Fruit fly (Drosophila melanogaster): ENCODE data around the gene CG9121.
A peak's percentile ranks its signal among the peaks of the same experiment; 100 is the strongest.

Gene CG9121

dm6 chr2L:5060952-5061478 lies 10.2 kb upstream of the CG9121 start (continued):
- TF ChIP-seq gcm (GFP tag; optimal IDR thresholded peaks at IDR 0.05), result peak; percentile 34
- TF ChIP-seq CHES-1-like (GFP tag; optimal IDR thresholded peaks at IDR 0.05), result peak; percentile 67
- peak; percentile 87 for TF ChIP-seq cwo (GFP tag; optimal IDR thresholded peaks at IDR 0.05)
- TF ChIP-seq CG1024 (GFP tag; IDR thresholded peaks at IDR 0.05), result peak; percentile 41; the same call in 1 of the 2 replicates
- no peak for TF ChIP-seq Hr39 (optimal IDR thresholded peaks at IDR 0.05)
- peak; percentile 75 for TF ChIP-seq sob (GFP tag; IDR thresholded peaks at IDR 0.05)
- TF ChIP-seq luna (GFP tag; optimal IDR thresholded peaks at IDR 0.05), result peak; percentile 34
- TF ChIP-seq Xrp1 (GFP tag; IDR thresholded peaks at IDR 0.05), result no peak; the same call in none of the 2 replicates
- no peak for TF ChIP-seq gfzf (GFP tag; optimal IDR thresholded peaks at IDR 0.05)
- no peak for TF ChIP-seq Spps (tag; optimal IDR thresholded peaks at IDR 0.05)
- peak; percentile 68 for TF ChIP-seq jumu (GFP tag; optimal IDR thresholded peaks at IDR 0.05)
- peak; percentile 51 for TF ChIP-seq Abd-B (GFP tag; optimal IDR thresholded peaks at IDR 0.05)
- TF ChIP-seq CG14667 (GFP tag; IDR thresholded peaks at IDR 0.05), result no peak
- TF ChIP-seq Chrac-16 (GFP tag; optimal IDR thresholded peaks at IDR 0.05), result peak; percentile 46
- TF ChIP-seq Doc3 (GFP tag; IDR thresholded peaks at IDR 0.05; ENCODE audit: partially characterized antibody), result no peak
- peak; percentile 26 for TF ChIP-seq HmgD (GFP tag; optimal IDR thresholded peaks at IDR 0.05)
- TF ChIP-seq CG11093 (GFP tag; IDR thresholded peaks at IDR 0.05), result 0 out of 3 replicates have a peak, but pooled peaks have one; percentile 32
- peak; percentile 60 for TF ChIP-seq pnt (GFP tag; optimal IDR thresholded peaks at IDR 0.05)
- no peak for TF ChIP-seq crol (GFP tag; IDR thresholded peaks at IDR 0.05)
- TF ChIP-seq salm (tag; optimal IDR thresholded peaks at IDR 0.05), result peak; percentile 24
- TF ChIP-seq pfk (GFP tag; optimal IDR thresholded peaks at IDR 0.05), result no peak
- TF ChIP-seq Pdp1 (GFP tag; optimal IDR thresholded peaks at IDR 0.05), result peak; percentile 59 to 85
- peak; percentile 35 for TF ChIP-seq CG13775 (GFP tag; optimal IDR thresholded peaks at IDR 0.05)
- peak; percentile 51 for TF ChIP-seq CG12104 (GFP tag; optimal IDR thresholded peaks at IDR 0.05)
- peak; percentile 78 for TF ChIP-seq slbo (GFP tag; IDR thresholded peaks at IDR 0.05)
- TF ChIP-seq Dip2 (GFP tag; IDR thresholded peaks at IDR 0.05), result no peak
- TF ChIP-seq CG9437 (GFP tag; optimal IDR thresholded peaks at IDR 0.05), result peak; percentile 49
- peak; percentile 38 for TF ChIP-seq Six4 (GFP tag; optimal IDR thresholded peaks at IDR 0.05)
- TF ChIP-seq CG3838 (GFP tag; optimal IDR thresholded peaks at IDR 0.05), result peak; percentile 9
- TF ChIP-seq CG15514 (GFP tag; optimal IDR thresholded peaks at IDR 0.05), result peak; percentile 76
- peak; percentile 75 for TF ChIP-seq CG7556 (GFP tag; optimal IDR thresholded peaks at IDR 0.05)
- peak; percentile 56 for TF ChIP-seq CG1792 (GFP tag; optimal IDR thresholded peaks at IDR 0.05)
- no peak for TF ChIP-seq CG14965 (GFP tag; optimal IDR thresholded peaks at IDR 0.05; ENCODE audit: borderline replicate concordance)
- TF ChIP-seq Ravus (GFP tag; IDR thresholded peaks at IDR 0.05), result peak; percentile 18
- TF ChIP-seq Xbp1 (GFP tag; optimal IDR thresholded peaks at IDR 0.05), result peak; percentile 36
- TF ChIP-seq sug (tag; optimal IDR thresholded peaks at IDR 0.05), result peak; percentile 77
- no peak for TF ChIP-seq Trl (optimal IDR thresholded peaks at IDR 0.05)
- peak; percentile 77 for TF ChIP-seq Trl (GFP tag; optimal IDR thresholded peaks at IDR 0.05)
- peak; percentile 71 for TF ChIP-seq BtbVII (GFP tag; optimal IDR thresholded peaks at IDR 0.05)
- peak; percentile 60 for TF ChIP-seq bcd (GFP tag; optimal IDR thresholded peaks at IDR 0.05)
- TF ChIP-seq jigr1 (GFP tag; IDR thresholded peaks at IDR 0.05), result no peak
- TF ChIP-seq CG14050 (GFP tag; IDR thresholded peaks at IDR 0.05), result 0 out of 3 replicates have a peak, but pooled peaks have one; percentile 27
- no peak for TF ChIP-seq CG33557 (GFP tag; optimal IDR thresholded peaks at IDR 0.05)
- peak; percentile 47; the same call in 1 of the 2 replicates for TF ChIP-seq E2f2 (GFP tag; IDR thresholded peaks at IDR 0.05)
- TF ChIP-seq croc (GFP tag; conservative IDR thresholded peaks at IDR 0.05), result peak; percentile 30; the same call in 2 of the 3 replicates
- TF ChIP-seq dpn (GFP tag; optimal IDR thresholded peaks at IDR 0.05), result peak; percentile 55 to 75
- TF ChIP-seq emc (GFP tag; optimal IDR thresholded peaks at IDR 0.05), result no peak
- peak; percentile 80 for TF ChIP-seq CG9932 (GFP tag; IDR thresholded peaks at IDR 0.05)
- TF ChIP-seq CG10543 (GFP tag; optimal IDR thresholded peaks at IDR 0.05), result peak; percentile 73
- TF ChIP-seq sim (GFP tag; IDR thresholded peaks at IDR 0.05), result no peak
- peak; percentile 80 for TF ChIP-seq CG7839 (tag; optimal IDR thresholded peaks at IDR 0.05)

Measured in whole organism, embryonic.